Worm (Caenorhabditis elegans): ENCODE measurements around the gene mrpl-45.

mrpl-45 gene

DNA sequence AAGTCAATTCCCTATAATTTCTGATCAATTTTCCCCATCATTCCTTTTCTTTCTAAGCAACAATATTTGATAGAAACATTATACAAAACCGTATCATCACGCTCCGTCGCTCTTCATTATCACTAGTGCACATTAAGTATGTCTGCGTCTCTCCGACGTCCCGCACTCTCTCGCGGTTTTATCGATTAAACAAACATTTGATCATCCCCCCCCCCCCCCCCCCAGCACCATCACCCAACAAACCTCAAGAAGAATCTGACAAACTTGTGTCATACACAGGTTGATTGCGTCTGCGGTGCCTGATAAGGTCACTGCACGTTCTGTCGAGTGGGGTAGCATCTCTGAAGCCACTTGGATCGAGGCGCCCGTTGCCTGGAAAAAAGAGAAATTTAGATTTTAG lies 18.2 kb upstream of the mrpl-45 start (continued):
- TF ChIP-seq F33H1.4 (GFP tag; IDR thresholded peaks at IDR 0.05) = no peak

DNA sequence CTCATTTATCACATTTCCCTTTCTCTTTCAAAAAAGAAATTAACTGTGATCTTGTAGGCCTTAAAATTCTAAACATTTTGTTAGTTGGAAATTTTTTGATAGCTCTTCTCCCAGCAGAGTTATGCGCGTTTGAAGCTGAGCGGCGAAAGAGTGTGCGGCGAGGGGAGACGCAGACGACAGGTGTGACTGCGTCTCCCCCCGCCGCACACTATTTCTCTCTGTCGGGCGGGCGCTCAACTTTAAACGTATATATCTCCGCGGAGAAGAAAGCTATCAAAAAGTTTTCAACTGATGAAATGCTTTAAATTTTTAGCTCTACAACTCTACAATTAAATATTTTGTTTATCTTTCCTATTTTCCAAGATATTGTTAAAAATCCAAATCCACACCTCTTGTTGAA lies 17.2 kb upstream of the mrpl-45 start:
- no peak for TF ChIP-seq rcor-1 (GFP tag; IDR thresholded peaks at IDR 0.05)
- no peak for TF ChIP-seq ekl-4 (GFP tag; IDR thresholded peaks at IDR 0.05)
- no peak for TF ChIP-seq lin-40 (tag; optimal IDR thresholded peaks at IDR 0.05)
- no peak for TF ChIP-seq attf-3 (GFP tag; conservative IDR thresholded peaks at IDR 0.05)
- TF ChIP-seq hmg-1.2 (GFP tag; IDR thresholded peaks at IDR 0.05) = peak; percentile 97
- peak; percentile 10; the same call in 1 of the 2 replicates for TF ChIP-seq egrh-3 (GFP tag; IDR thresholded peaks at IDR 0.05)
- no peak for TF ChIP-seq tlf-1 (GFP tag; optimal IDR thresholded peaks at IDR 0.05)

DNA sequence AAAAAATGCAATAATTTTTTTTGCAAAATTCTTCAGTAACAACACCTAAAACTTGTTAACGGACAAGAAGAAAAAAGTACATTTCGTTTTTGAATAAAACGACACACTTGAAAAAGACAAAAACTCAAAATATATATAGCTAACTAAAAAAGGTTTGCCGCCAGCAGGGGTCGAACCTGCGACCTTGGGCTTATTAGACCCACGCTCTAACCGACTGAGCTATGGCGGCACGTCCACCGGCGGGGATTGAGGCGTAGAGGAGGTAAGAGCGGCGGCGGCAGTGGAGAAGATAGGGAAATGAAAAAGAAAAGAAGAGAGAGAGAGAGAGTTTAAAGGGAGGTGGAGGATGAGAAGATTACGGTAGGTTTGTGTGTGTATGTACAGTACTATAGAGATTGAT lies 16.4 kb upstream of the mrpl-45 start:
- no peak for TF ChIP-seq tbx-9 (tag; optimal IDR thresholded peaks at IDR 0.05; ENCODE audit: borderline replicate concordance)
- TF ChIP-seq mxl-1 (tag; optimal IDR thresholded peaks at IDR 0.05) = peak; percentile 25
- no peak for TF ChIP-seq K11D2.4 (GFP tag; IDR thresholded peaks at IDR 0.05)
- peak; percentile 49; the same call in 1 of the 2 replicates for TF ChIP-seq zfh-2 (GFP tag; conservative IDR thresholded peaks at IDR 0.05)
- TF ChIP-seq hmg-1.2 (GFP tag; IDR thresholded peaks at IDR 0.05) = peak; percentile 47
- TF ChIP-seq nhr-80 (tag; optimal IDR thresholded peaks at IDR 0.05) = no peak
- no peak for TF ChIP-seq F10E7.11 (tag; optimal IDR thresholded peaks at IDR 0.05)
- no peak for TF ChIP-seq T07F8.4 (tag; optimal IDR thresholded peaks at IDR 0.05)
- TF ChIP-seq pha-4 (tag; optimal IDR thresholded peaks at IDR 0.05) = no peak
- peak; percentile 29 for TF ChIP-seq attf-5 (GFP tag; optimal IDR thresholded peaks at IDR 0.05)
- TF ChIP-seq F37B4.10 (GFP tag; IDR thresholded peaks at IDR 0.05) = no peak
- no peak for TF ChIP-seq ztf-6 (GFP tag; IDR thresholded peaks at IDR 0.05)
- TF ChIP-seq aptf-3 (GFP tag; IDR thresholded peaks at IDR 0.05) = no peak
- no peak for TF ChIP-seq tlf-1 (GFP tag; optimal IDR thresholded peaks at IDR 0.05)
- TF ChIP-seq akir-1 (GFP tag; optimal IDR thresholded peaks at IDR 0.05) = no peak
- peak; percentile 9 for TF ChIP-seq lsl-1 (GFP tag; optimal IDR thresholded peaks at IDR 0.05)
- no peak for TF ChIP-seq T26A5.8 (tag; optimal IDR thresholded peaks at IDR 0.05)
- TF ChIP-seq hrde-1 (tag; optimal IDR thresholded peaks at IDR 0.05; ENCODE audit: borderline replicate concordance) = no peak
- no peak for TF ChIP-seq ztf-25 (GFP tag; IDR thresholded peaks at IDR 0.05)
- no peak for TF ChIP-seq egl-18 (GFP tag; IDR thresholded peaks at IDR 0.05)
- TF ChIP-seq F57A8.1 (GFP tag; optimal IDR thresholded peaks at IDR 0.05) = no peak
- TF ChIP-seq Y56A3A.18 (GFP tag; IDR thresholded peaks at IDR 0.05) = 0 out of 2 replicates have a peak, but pooled peaks have one; percentile 34
- peak; percentile 52 for TF ChIP-seq egrh-3 (GFP tag; IDR thresholded peaks at IDR 0.05)
- TF ChIP-seq mes-4 (tag; optimal IDR thresholded peaks at IDR 0.05) = no peak
- TF ChIP-seq ceh-100 (GFP tag; IDR thresholded peaks at IDR 0.05) = no peak
- peak; percentile 73; the same call in 1 of the 2 replicates for TF ChIP-seq lin-26 (GFP tag; IDR thresholded peaks at IDR 0.05)
- TF ChIP-seq ekl-4 (GFP tag; IDR thresholded peaks at IDR 0.05) = no peak
- TF ChIP-seq snpc-4 (GFP tag; optimal IDR thresholded peaks at IDR 0.05) = no peak
- peak in 1 of 4 experiments; percentile 25 for TF ChIP-seq snpc-4 (tag; optimal IDR thresholded peaks at IDR 0.05)
- TF ChIP-seq unc-62 (GFP tag; optimal IDR thresholded peaks at IDR 0.05) = no peak
- no peak for TF ChIP-seq madf-3 (GFP tag; IDR thresholded peaks at IDR 0.05)
- peak; percentile 36; the same call in 1 of the 2 replicates for TF ChIP-seq Y53G8AR.9 (GFP tag; conservative IDR thresholded peaks at IDR 0.05)
- peak; percentile 13 for TF ChIP-seq ztf-26 (tag; optimal IDR thresholded peaks at IDR 0.05)
- TF ChIP-seq unc-130 (GFP tag; optimal IDR thresholded peaks at IDR 0.05) = no peak
- peak; percentile 42 for TF ChIP-seq mcd-1 (GFP tag; IDR thresholded peaks at IDR 0.05)
- peak; percentile 24 for TF ChIP-seq lin-54 (GFP tag; optimal IDR thresholded peaks at IDR 0.05)
- no peak for TF ChIP-seq sdz-38 (tag; optimal IDR thresholded peaks at IDR 0.05)
- no peak for TF ChIP-seq ceh-79 (tag; optimal IDR thresholded peaks at IDR 0.05)
- TF ChIP-seq F23B12.7 (tag; optimal IDR thresholded peaks at IDR 0.05; ENCODE audit: insufficient read depth) = peak; percentile 36
- TF ChIP-seq cebp-2 (GFP tag; IDR thresholded peaks at IDR 0.05) = no peak
- TF ChIP-seq him-1 (tag; optimal IDR thresholded peaks at IDR 0.05) = no peak
- TF ChIP-seq chd-7 (tag; optimal IDR thresholded peaks at IDR 0.05) = no peak

Data from whole organism, young adult.